Fruit fly (Drosophila melanogaster): ENCODE data around the gene wdb.

The wdb gene

DNA sequence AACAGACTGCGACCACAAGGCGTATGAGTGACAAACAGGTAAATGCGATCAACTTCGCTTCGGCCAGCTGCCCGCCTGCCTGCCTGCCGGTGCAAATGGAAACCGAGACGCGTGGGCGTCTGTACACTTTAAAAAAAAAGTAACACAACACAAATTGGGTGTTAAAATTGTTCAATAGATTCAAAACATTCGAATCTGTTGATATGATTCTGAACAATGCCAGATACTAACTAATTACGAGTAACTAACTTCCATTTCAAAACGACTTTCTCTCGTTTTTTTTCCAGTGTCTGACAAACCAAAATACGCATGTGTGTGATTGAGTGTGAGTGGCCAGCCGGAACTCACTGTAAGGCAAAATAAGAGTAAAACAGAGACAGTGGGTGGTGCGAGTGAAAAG lies 12.3 kb downstream of the wdb start:
- TF ChIP-seq psq (optimal IDR thresholded peaks at IDR 0.05), result no peak
- no peak for TF ChIP-seq Myc (optimal IDR thresholded peaks at IDR 0.05)
- no peak for TF ChIP-seq ttk (optimal IDR thresholded peaks at IDR 0.05)
- no peak for TF ChIP-seq Sin3A (optimal IDR thresholded peaks at IDR 0.05)
- no peak for TF ChIP-seq insv (optimal IDR thresholded peaks at IDR 0.05)
- no peak for TF ChIP-seq h (optimal IDR thresholded peaks at IDR 0.05)

- TF ChIP-seq psq (optimal IDR thresholded peaks at IDR 0.05) (no peak), h (optimal IDR thresholded peaks at IDR 0.05) (no peak), Myc (optimal IDR thresholded peaks at IDR 0.05) (no peak), insv (optimal IDR thresholded peaks at IDR 0.05) (no peak), Sin3A (optimal IDR thresholded peaks at IDR 0.05) (no peak), ttk (optimal IDR thresholded peaks at IDR 0.05) (no peak)
Measured at dm6 chr3R:27568545-27568944, 13.5 kb downstream of the wdb start.

DNA sequence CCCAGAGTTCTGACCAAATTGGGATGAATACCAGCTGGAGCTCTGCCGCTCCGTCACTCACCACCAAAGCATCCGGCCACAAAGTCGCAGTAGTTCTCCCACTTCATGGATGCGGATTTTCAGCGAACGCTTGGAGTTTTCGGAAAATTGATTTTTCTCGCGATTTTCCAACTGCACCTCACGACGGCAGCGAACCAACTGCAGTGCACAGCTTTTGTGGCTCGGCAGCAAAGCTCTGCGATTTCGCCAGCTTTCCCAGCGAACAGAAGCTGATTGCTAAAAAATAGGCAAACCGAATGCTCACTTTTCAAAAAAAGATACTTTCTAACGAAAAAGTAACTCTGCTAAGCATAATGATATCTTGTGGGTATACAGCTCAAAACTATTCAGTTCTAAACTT lies 20.9 kb downstream of the wdb start, which contains the start of gene CG5646:
Gene CG5646, minus strand, starts transcription at position 206 of the 400 bp plus-strand sequence.
- TF ChIP-seq psq (optimal IDR thresholded peaks at IDR 0.05) (no peak), ttk (optimal IDR thresholded peaks at IDR 0.05) (no peak), insv (optimal IDR thresholded peaks at IDR 0.05) (no peak), h (optimal IDR thresholded peaks at IDR 0.05) (no peak), Myc (optimal IDR thresholded peaks at IDR 0.05) (no peak), Sin3A (optimal IDR thresholded peaks at IDR 0.05) (no peak)

dm6 chr3R:27558660-27559319 lies 23.3 kb downstream of the wdb start, which contains the start of gene Klp98A:
Gene Klp98A (minus strand): TSS chr3R:27559145.
- TF ChIP-seq h (optimal IDR thresholded peaks at IDR 0.05), result no peak
- TF ChIP-seq psq (optimal IDR thresholded peaks at IDR 0.05), result no peak
- no peak for TF ChIP-seq insv (optimal IDR thresholded peaks at IDR 0.05)
- no peak for TF ChIP-seq Sin3A (optimal IDR thresholded peaks at IDR 0.05)
- no peak for TF ChIP-seq ttk (optimal IDR thresholded peaks at IDR 0.05)
- no peak for TF ChIP-seq Myc (optimal IDR thresholded peaks at IDR 0.05)

dm6 chr3R:27557970-27558659 lies 23.9 kb downstream of the wdb start:
- no peak for TF ChIP-seq Myc (optimal IDR thresholded peaks at IDR 0.05)
- no peak for TF ChIP-seq Sin3A (optimal IDR thresholded peaks at IDR 0.05)
- no peak for TF ChIP-seq insv (optimal IDR thresholded peaks at IDR 0.05)
- TF ChIP-seq h (optimal IDR thresholded peaks at IDR 0.05), result no peak
- TF ChIP-seq psq (optimal IDR thresholded peaks at IDR 0.05), result no peak

dm6 chr3R:27556972-27557371 lies 25.1 kb downstream of the wdb start:
- TF ChIP-seq psq (optimal IDR thresholded peaks at IDR 0.05), result no peak
- TF ChIP-seq h (optimal IDR thresholded peaks at IDR 0.05), result no peak
- no peak for TF ChIP-seq Myc (optimal IDR thresholded peaks at IDR 0.05)
- no peak for TF ChIP-seq ttk (optimal IDR thresholded peaks at IDR 0.05)
- TF ChIP-seq insv (optimal IDR thresholded peaks at IDR 0.05), result no peak
- no peak for TF ChIP-seq Sin3A (optimal IDR thresholded peaks at IDR 0.05)

- TF ChIP-seq Myc (optimal IDR thresholded peaks at IDR 0.05) (no peak), psq (optimal IDR thresholded peaks at IDR 0.05) (no peak), ttk (optimal IDR thresholded peaks at IDR 0.05) (no peak), insv (optimal IDR thresholded peaks at IDR 0.05) (no peak), h (optimal IDR thresholded peaks at IDR 0.05) (no peak), Sin3A (optimal IDR thresholded peaks at IDR 0.05) (no peak)
Measured at dm6 chr3R:27556466-27556865, 25.6 kb downstream of the wdb start.

dm6 chr3R:27555853-27556252 lies 26.2 kb downstream of the wdb start:
- TF ChIP-seq psq (optimal IDR thresholded peaks at IDR 0.05), result no peak
- no peak for TF ChIP-seq insv (optimal IDR thresholded peaks at IDR 0.05)
- no peak for TF ChIP-seq Sin3A (optimal IDR thresholded peaks at IDR 0.05)
- TF ChIP-seq ttk (optimal IDR thresholded peaks at IDR 0.05), result no peak
- TF ChIP-seq Myc (optimal IDR thresholded peaks at IDR 0.05), result no peak
- TF ChIP-seq h (optimal IDR thresholded peaks at IDR 0.05), result no peak

DNA sequence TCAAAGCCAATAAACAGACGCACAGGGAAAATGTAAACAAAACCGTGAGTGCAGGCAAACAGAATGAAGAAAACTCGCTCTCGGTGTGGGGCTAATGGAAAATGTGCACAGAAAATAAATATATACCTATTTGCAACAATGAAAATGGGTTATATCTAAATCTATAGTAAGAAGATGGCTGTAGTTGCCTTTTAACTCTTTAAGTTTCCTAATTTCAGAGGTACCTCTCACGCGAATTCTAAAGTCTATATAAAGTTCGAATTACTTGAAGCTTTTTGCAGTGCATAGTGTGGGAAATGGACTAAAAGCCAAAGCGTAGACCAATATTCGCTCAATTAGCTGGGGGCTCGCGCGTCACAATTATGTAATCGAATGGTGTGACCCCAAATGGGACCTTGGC lies 27.1 kb downstream of the wdb start:
- TF ChIP-seq psq (optimal IDR thresholded peaks at IDR 0.05) (no peak), ttk (optimal IDR thresholded peaks at IDR 0.05) (no peak), Myc (optimal IDR thresholded peaks at IDR 0.05) (no peak), insv (optimal IDR thresholded peaks at IDR 0.05) (no peak), h (optimal IDR thresholded peaks at IDR 0.05) (no peak), Sin3A (optimal IDR thresholded peaks at IDR 0.05) (no peak)

DNA sequence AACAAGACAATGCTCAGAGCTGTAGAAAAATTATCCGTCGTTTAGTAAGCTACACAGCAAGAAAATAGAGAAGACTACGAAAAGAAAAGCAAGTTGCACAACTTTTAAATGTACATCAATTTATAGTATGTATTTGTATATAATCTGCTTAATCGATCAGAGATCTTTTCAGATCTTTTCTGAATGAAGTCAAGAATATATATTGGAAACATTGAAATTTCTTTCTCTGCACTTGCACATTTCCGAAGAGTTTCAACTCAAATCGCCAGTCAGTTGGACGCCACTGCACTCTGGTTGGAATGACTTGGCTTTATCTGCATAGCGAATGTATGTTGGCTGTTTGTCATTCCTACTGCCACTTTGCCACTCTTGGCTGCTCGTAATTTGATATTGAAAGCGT lies 28.1 kb downstream of the wdb start:
- TF ChIP-seq Sin3A (optimal IDR thresholded peaks at IDR 0.05) (no peak), h (optimal IDR thresholded peaks at IDR 0.05) (no peak), insv (optimal IDR thresholded peaks at IDR 0.05) (no peak), psq (optimal IDR thresholded peaks at IDR 0.05) (no peak), Myc (optimal IDR thresholded peaks at IDR 0.05) (no peak)

DNA sequence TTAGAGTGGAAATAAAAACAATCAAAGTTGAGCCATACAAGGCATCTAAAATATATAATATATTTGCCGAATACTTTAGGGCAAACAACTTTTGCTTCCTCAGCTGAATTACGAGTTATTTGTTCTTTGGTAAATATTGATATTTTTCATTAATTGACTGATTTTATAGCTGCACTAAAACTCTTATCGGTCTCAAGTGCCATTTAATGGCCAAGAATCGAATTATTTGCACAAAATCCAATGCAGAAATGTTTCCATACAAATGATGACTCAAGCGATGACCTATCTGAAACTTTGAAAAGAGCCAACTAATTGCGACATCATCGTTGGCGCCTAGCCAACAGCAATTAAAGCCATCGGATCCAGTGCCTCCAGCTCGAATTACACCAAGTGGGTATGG lies 28.7 kb downstream of the wdb start:
- TF ChIP-seq h (optimal IDR thresholded peaks at IDR 0.05) (no peak), insv (optimal IDR thresholded peaks at IDR 0.05) (no peak), Sin3A (optimal IDR thresholded peaks at IDR 0.05) (no peak)

DNA sequence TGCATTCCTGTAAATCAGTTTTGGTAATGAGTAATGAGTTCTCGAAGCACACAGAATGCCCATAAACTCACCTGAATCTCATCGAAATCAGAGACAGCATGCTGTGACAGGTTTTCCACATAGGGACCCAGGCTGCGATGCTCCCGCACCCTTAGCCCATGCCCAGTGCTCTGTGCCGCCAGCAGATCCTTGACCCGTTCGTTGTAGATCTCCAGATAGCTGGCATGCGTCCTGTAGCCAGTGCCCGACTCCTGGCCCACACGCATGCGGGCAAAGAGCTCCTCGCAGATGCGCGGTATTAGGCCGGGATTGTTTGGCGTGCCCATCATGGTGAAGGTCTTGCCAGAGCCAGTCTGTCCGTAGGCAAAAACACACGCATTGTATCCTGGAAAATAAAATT lies 29.3 kb downstream of the wdb start:
- TF ChIP-seq insv (optimal IDR thresholded peaks at IDR 0.05) (no peak), Myc (optimal IDR thresholded peaks at IDR 0.05) (no peak), Sin3A (optimal IDR thresholded peaks at IDR 0.05) (no peak), h (optimal IDR thresholded peaks at IDR 0.05) (no peak), ttk (optimal IDR thresholded peaks at IDR 0.05) (no peak)
